Worm (Caenorhabditis elegans): ENCODE results near the gene C24H11.2.
"Not testable (repeated sequence)": the region's sequence is repeated elsewhere in the genome, so short reads cannot be mapped to it uniquely, and the experiment has no call there.

C24H11.2 gene

DNA sequence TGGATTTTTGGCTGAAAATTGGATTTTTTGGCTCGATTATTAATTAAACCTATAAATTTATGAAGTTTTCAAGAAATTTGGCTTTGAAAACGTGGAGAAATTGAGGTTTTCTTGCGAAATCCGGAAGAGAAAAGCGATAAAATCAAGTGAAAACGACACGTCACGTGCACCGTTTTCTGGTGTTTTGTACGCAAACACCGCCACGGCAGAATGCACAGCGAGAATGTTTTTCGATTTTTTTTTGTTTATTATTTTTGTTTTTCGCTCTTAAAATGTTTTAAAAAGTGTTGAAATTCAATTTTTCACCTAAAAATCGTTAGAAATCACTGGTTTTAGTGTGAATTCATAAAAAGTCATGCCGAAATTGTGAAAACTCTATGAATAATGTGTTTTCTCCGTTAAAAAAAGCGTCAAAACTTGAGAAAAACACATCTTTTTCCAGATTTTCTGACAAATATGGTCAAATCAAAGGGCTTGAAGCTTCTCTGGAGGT is 17.6 kb downstream of the C24H11.2 start, which contains the start of gene immp-1 (continued):
- no peak for TF ChIP-seq mep-1 (tag; optimal IDR thresholded peaks at IDR 0.05)
- TF ChIP-seq F44E2.7 (GFP tag; IDR thresholded peaks at IDR 0.05) = no peak
- TF ChIP-seq lin-38 (GFP tag; IDR thresholded peaks at IDR 0.05) = peak; percentile 53
- TF ChIP-seq aha-1 (tag) = no peak
- TF ChIP-seq T26A8.4 (GFP tag; IDR thresholded peaks at IDR 0.05) = peak; percentile 28; the same call in 1 of the 2 replicates
- no peak for TF ChIP-seq nhr-11 (tag; optimal IDR thresholded peaks at IDR 0.05)
- TF ChIP-seq mes-2 (tag; optimal IDR thresholded peaks at IDR 0.05; ENCODE audit: poor library complexity, severe bottlenecking) = peak; percentile 72
- no peak for TF ChIP-seq nhr-25 (tag; optimal IDR thresholded peaks at IDR 0.05; ENCODE audit: borderline replicate concordance, insufficient read depth)
- no peak for TF ChIP-seq nhr-41 (GFP tag; IDR thresholded peaks at IDR 0.05)
- no peak for TF ChIP-seq php-3 (GFP tag; IDR thresholded peaks at IDR 0.05)
- TF ChIP-seq zip-11 (GFP tag; IDR thresholded peaks at IDR 0.05) = no peak
- no peak for TF ChIP-seq daf-16 (GFP tag; optimal IDR thresholded peaks at IDR 0.05)
- TF ChIP-seq daf-16 (tag; optimal IDR thresholded peaks at IDR 0.05) = peak; percentile 51
- no peak for TF ChIP-seq duxl-1 (tag; optimal IDR thresholded peaks at IDR 0.05; ENCODE audit: poor library complexity)
- no peak for TF ChIP-seq dmd-9 (GFP tag; IDR thresholded peaks at IDR 0.05)
- TF ChIP-seq tra-1 (GFP tag; IDR thresholded peaks at IDR 0.05) = no peak
- TF ChIP-seq lin-39 (tag; optimal IDR thresholded peaks at IDR 0.05) = no peak
- no peak for TF ChIP-seq ceh-28 (tag; optimal IDR thresholded peaks at IDR 0.05)
- TF ChIP-seq snpc-1.2 (GFP tag; IDR thresholded peaks at IDR 0.05) = no peak
- TF ChIP-seq spr-3 (GFP tag; optimal IDR thresholded peaks at IDR 0.05) = no peak
- TF ChIP-seq dmd-8 (GFP tag; IDR thresholded peaks at IDR 0.05) = no peak
- TF ChIP-seq hif-1 (tag; optimal IDR thresholded peaks at IDR 0.05) = no peak
- no peak for TF ChIP-seq mxl-2 (GFP tag; conservative IDR thresholded peaks at IDR 0.05)
- no peak for TF ChIP-seq Y48G9A.11 (GFP tag; IDR thresholded peaks at IDR 0.05)
- no peak for TF ChIP-seq F10B5.3 (tag; optimal IDR thresholded peaks at IDR 0.05)
- no peak for TF ChIP-seq ceh-82 (tag; optimal IDR thresholded peaks at IDR 0.05)
- no peak for TF ChIP-seq cey-2 (tag; optimal IDR thresholded peaks at IDR 0.05; ENCODE audit: borderline replicate concordance, insufficient read depth)
- no peak for TF ChIP-seq madf-5 (GFP tag; IDR thresholded peaks at IDR 0.05)
- no peak for TF ChIP-seq T20F7.1 (GFP tag; optimal IDR thresholded peaks at IDR 0.05)
- TF ChIP-seq pqm-1 (tag; optimal IDR thresholded peaks at IDR 0.05) = no peak
- no peak for TF ChIP-seq Y105C5A.15 (GFP tag; IDR thresholded peaks at IDR 0.05)
- no peak for TF ChIP-seq ama-1 (optimal IDR thresholded peaks at IDR 0.05)
- no peak for TF ChIP-seq egl-43 (GFP tag; IDR thresholded peaks at IDR 0.05)
- TF ChIP-seq zfp-2 (tag; optimal IDR thresholded peaks at IDR 0.05) = no peak
- no peak for TF ChIP-seq Y5F2A.4 (GFP tag; optimal IDR thresholded peaks at IDR 0.05)
- no peak for TF ChIP-seq nhr-28 (tag; optimal IDR thresholded peaks at IDR 0.05)
- TF ChIP-seq F26F4.8 (GFP tag; conservative IDR thresholded peaks at IDR 0.05) = no peak

DNA sequence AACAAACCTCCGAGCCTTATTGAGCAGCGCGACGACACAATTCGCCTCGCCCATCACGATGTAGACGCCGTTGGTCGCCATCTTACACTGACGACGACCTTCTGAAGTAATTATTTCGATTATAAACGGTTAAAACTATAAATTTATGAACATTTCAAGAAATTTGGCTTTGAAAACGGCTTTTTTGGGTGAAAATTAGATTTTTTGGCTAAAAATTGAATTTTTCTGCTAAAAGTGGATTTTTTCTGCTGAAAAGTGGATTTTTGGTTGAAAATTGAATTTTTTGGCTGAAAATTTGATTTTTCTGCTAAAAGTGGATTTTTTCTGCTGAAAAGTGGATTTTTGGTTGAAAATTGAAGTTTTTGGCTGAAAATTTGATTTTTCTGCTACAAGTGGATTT is 18.6 kb downstream of the C24H11.2 start, which contains the start of gene gbf-1:
gbf-1 (minus strand) TSS at position 101 of the 400 bp plus-strand sequence.
- not testable (repeated sequence) for TF ChIP-seq duxl-1 (tag; optimal IDR thresholded peaks at IDR 0.05; ENCODE audit: poor library complexity); daf-19 (GFP tag; conservative IDR thresholded peaks at IDR 0.05); madf-5 (GFP tag; IDR thresholded peaks at IDR 0.05)

DNA sequence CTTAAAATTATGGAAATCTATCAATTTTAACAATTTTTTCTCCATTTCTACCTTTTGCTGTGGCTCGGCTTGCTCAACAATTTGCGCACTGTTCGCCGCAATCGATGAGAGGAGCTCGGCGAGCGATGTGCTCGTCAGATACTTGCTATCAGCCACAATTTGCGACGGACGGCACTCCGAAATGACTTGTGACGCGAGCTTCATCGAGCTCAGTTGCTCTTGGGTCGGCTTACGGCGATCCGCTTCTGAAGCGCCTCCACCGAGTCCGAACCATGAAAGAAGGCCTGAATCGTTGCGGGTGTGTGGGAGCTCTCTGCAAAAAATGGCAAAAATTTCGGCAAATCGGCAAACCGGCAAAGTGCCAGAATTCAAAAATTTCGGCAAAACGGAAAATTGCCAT is 31.5 kb downstream of the C24H11.2 start:
- TF ChIP-seq nhr-237 (tag; optimal IDR thresholded peaks at IDR 0.05) (no peak), F10B5.3 (tag; optimal IDR thresholded peaks at IDR 0.05) (no peak), set-16 (GFP tag; IDR thresholded peaks at IDR 0.05) (peak; percentile 75), zip-11 (GFP tag; IDR thresholded peaks at IDR 0.05) (no peak), nhr-6 (tag; optimal IDR thresholded peaks at IDR 0.05) (no peak), lin-15B (tag; optimal IDR thresholded peaks at IDR 0.05) (no peak), vab-7 (GFP tag; IDR thresholded peaks at IDR 0.05) (no peak)

Measured in whole organism, L4 larva.